Fruit fly (Drosophila melanogaster): Measurements from ENCODE around the gene Rtc1.

- TF ChIP-seq CG10348 (GFP tag; IDR thresholded peaks at IDR 0.05) (no peak), CG12605 (GFP tag; IDR thresholded peaks at IDR 0.05) (no peak)
These were observed 19.0 kb upstream of the Rtc1 start, which contains the start of gene CG11134 for dm6 chrX:13737939-13738338.

Measured in whole organism, pupa.